Fruit fly (Drosophila melanogaster): Measurements from ENCODE around the gene CG10347.

dm6 chrX:11893643-11894042 lies 38.9 kb upstream of the CG10347 start, which contains the start of gene wisp:
- TF ChIP-seq Gug (GFP tag; IDR thresholded peaks at IDR 0.05), result no peak
- no peak for TF ChIP-seq Lpt (GFP tag; optimal IDR thresholded peaks at IDR 0.05)
- TF ChIP-seq cyc (GFP tag; optimal IDR thresholded peaks at IDR 0.05), result no peak
- TF ChIP-seq Smox (GFP tag; optimal IDR thresholded peaks at IDR 0.05), result no peak
- no peak for TF ChIP-seq ss (GFP tag; optimal IDR thresholded peaks at IDR 0.05)
- TF ChIP-seq CG6854 (GFP tag; optimal IDR thresholded peaks at IDR 0.05), result no peak
- no peak for TF ChIP-seq pdm3 (GFP tag; optimal IDR thresholded peaks at IDR 0.05)
- TF ChIP-seq fd85E (GFP tag; optimal IDR thresholded peaks at IDR 0.05), result no peak
- no peak for TF ChIP-seq OdsH (GFP tag; optimal IDR thresholded peaks at IDR 0.05)
- TF ChIP-seq CG3032 (tag; optimal IDR thresholded peaks at IDR 0.05), result no peak
- TF ChIP-seq Hr39 (GFP tag; optimal IDR thresholded peaks at IDR 0.05), result no peak
- TF ChIP-seq fd59A (GFP tag; optimal IDR thresholded peaks at IDR 0.05), result no peak
- no peak for TF ChIP-seq acj6 (GFP tag; optimal IDR thresholded peaks at IDR 0.05)
- TF ChIP-seq Hr38 (GFP tag; optimal IDR thresholded peaks at IDR 0.05), result no peak
